Fruit fly (Drosophila melanogaster): Measurements from ENCODE around the gene CG13083.

dm6 chr2L:19452535-19453317 lies 34.6 kb upstream of the CG13083 start:
- TF ChIP-seq dl (GFP tag; optimal IDR thresholded peaks at IDR 0.05; ENCODE audit: insufficient read depth in 1 of 2, partially characterized antibody in 2 of 2): no peak
- TF ChIP-seq sage (GFP tag; optimal IDR thresholded peaks at IDR 0.05): no peak
- no peak for TF ChIP-seq sv (GFP tag; optimal IDR thresholded peaks at IDR 0.05)
- TF ChIP-seq GATAd (GFP tag; optimal IDR thresholded peaks at IDR 0.05): no peak

Measured in whole organism, wandering third instar larva.